Worm (Caenorhabditis elegans) whole organism, L2 larva: ENCODE results near the gene nhr-238.

ENCODE experiments used
- C34F6.9 ChIP-seq: fragments of 150-350 bp; optimal IDR thresholded peaks from 2 replicates; lab custom pipeline; 2014; ENCODE audit warnings: missing biosample characterization, missing genetic modification characterization
- R02D3.7 ChIP-seq: fragments of 150-350 bp; optimal IDR thresholded peaks from 2 replicates; lab custom pipeline; 2014; ENCODE audit warnings: missing biosample characterization, missing genetic modification characterization
- Y55F3AM.14 ChIP-seq: fragments of 200-800 bp; sonication (Bioruptor generic); optimal IDR thresholded peaks from 2 replicates; lab custom pipeline; 2018; ENCODE audit warnings: mild to moderate bottlenecking, missing genetic modification characterization, missing compliant biosample characterization
- ZK546.5 ChIP-seq: sonication (generic microtip); optimal IDR thresholded peaks from 2 replicates; lab custom pipeline; 2017; ENCODE audit warnings: missing biosample characterization, missing genetic modification characterization
- alr-1 ChIP-seq: fragments of 150-350 bp; optimal IDR thresholded peaks from 2 replicates; lab custom pipeline; 2014; ENCODE audit warnings: missing biosample characterization, missing genetic modification characterization
- blmp-1 ChIP-seq: sonication (generic microtip); optimal IDR thresholded peaks from 2 replicates; lab custom pipeline; 2017; ENCODE audit warnings: missing genetic modification characterization, mild to moderate bottlenecking, missing compliant biosample characterization, antibody characterized with exemption, moderate library complexity; ENCODE audit not compliant: insufficient read depth
- ceh-16 ChIP-seq: fragments of 150-350 bp; optimal IDR thresholded peaks from 2 replicates; lab custom pipeline; 2014; ENCODE audit warnings: missing biosample characterization, missing genetic modification characterization
- crh-2 ChIP-seq: sonication (generic microtip); optimal IDR thresholded peaks from 2 replicates; lab custom pipeline; 2017; ENCODE audit warnings: missing biosample characterization, missing genetic modification characterization
- dmd-4 ChIP-seq: sonication (generic microtip); optimal IDR thresholded peaks from 2 replicates; lab custom pipeline; 2017; ENCODE audit warnings: missing biosample characterization, missing genetic modification characterization
- elt-1 ChIP-seq: fragments of 150-350 bp; optimal IDR thresholded peaks from 2 replicates; lab custom pipeline; 2014; ENCODE audit warnings: missing biosample characterization, missing genetic modification characterization
- elt-3 ChIP-seq: sonication (generic microtip); optimal IDR thresholded peaks from 2 replicates; lab custom pipeline; 2017; ENCODE audit warnings: missing biosample characterization, missing genetic modification characterization
- fos-1 ChIP-seq: fragments of 150-350 bp; optimal IDR thresholded peaks from 2 replicates; lab custom pipeline; 2014; ENCODE audit warnings: missing biosample characterization, missing genetic modification characterization
- lin-11 ChIP-seq: fragments of 150-350 bp; sonication (generic microtip); optimal IDR thresholded peaks from 2 replicates; lab custom pipeline; 2014; ENCODE audit warnings: missing biosample characterization, missing genetic modification characterization, inconsistent platforms, mixed read lengths
- mab-5 ChIP-seq: fragments of 150-350 bp; optimal IDR thresholded peaks from 2 replicates; lab custom pipeline; 2014; ENCODE audit warnings: missing biosample characterization, missing genetic modification characterization
- mbf-1 ChIP-seq: sonication (generic microtip); optimal IDR thresholded peaks from 2 replicates; lab custom pipeline; 2017; ENCODE audit warnings: missing biosample characterization, missing genetic modification characterization
- mdl-1 ChIP-seq, 2 experiments: fragments of 150-350 bp in 1 of 2; sonication (generic microtip) in 1 of 2; optimal IDR thresholded peaks; 2 replicates each; lab custom pipeline; 2017; ENCODE audit warnings: missing biosample characterization in 2 of 2, missing genetic modification characterization in 2 of 2
- nhr-10 ChIP-seq: sonication (generic microtip); optimal IDR thresholded peaks from 2 replicates; lab custom pipeline; 2017; ENCODE audit warnings: missing biosample characterization, missing genetic modification characterization
- nhr-11 ChIP-seq: fragments of 150-350 bp; optimal IDR thresholded peaks from 2 replicates; lab custom pipeline; 2014; ENCODE audit warnings: missing biosample characterization, missing genetic modification characterization
- nhr-12 ChIP-seq: fragments of 150-350 bp; optimal IDR thresholded peaks from 2 replicates; lab custom pipeline; 2014; ENCODE audit warnings: missing biosample characterization, missing genetic modification characterization
- nhr-129 ChIP-seq: fragments of 150-350 bp; optimal IDR thresholded peaks from 2 replicates; lab custom pipeline; 2014; ENCODE audit warnings: missing biosample characterization, missing genetic modification characterization
- nhr-77 ChIP-seq: fragments of 150-350 bp; optimal IDR thresholded peaks from 2 replicates; lab custom pipeline; 2014; ENCODE audit warnings: missing biosample characterization, missing genetic modification characterization
- peb-1 ChIP-seq: fragments of 150-350 bp; optimal IDR thresholded peaks from 2 replicates; lab custom pipeline; 2014; ENCODE audit warnings: missing biosample characterization, missing genetic modification characterization
- sem-4 ChIP-seq: fragments of 150-350 bp; optimal IDR thresholded peaks from 2 replicates; lab custom pipeline; 2014; ENCODE audit warnings: missing biosample characterization, missing genetic modification reagents, missing genetic modification characterization
- skn-1 ChIP-seq: sonication (generic microtip); optimal IDR thresholded peaks from 2 replicates; lab custom pipeline; 2017; ENCODE audit warnings: missing biosample characterization, missing genetic modification characterization
- sma-9 ChIP-seq, 2 experiments: fragments of 150-350 bp in 1 of 2; sonication (generic microtip) in 1 of 2; optimal IDR thresholded peaks; 2 replicates each; lab custom pipeline; 2014 to 2016; ENCODE audit warnings: missing genetic modification characterization in 2 of 2, mild to moderate bottlenecking in 1 of 2, missing biosample characterization in 1 of 2, missing compliant biosample characterization in 1 of 2, missing genetic modification reagents in 1 of 2, moderate library complexity in 1 of 2
- unc-55 ChIP-seq: fragments of 150-350 bp; sonication (generic microtip); optimal IDR thresholded peaks from 3 replicates; lab custom pipeline; 2014; ENCODE audit warnings: missing biosample characterization, missing genetic modification reagents, missing genetic modification characterization
- unc-62 ChIP-seq: fragments of 150-350 bp; optimal IDR thresholded peaks from 2 replicates; lab custom pipeline; 2014; ENCODE audit warnings: missing biosample characterization, missing genetic modification reagents, missing genetic modification characterization
- zag-1 ChIP-seq: fragments of 150-350 bp; optimal IDR thresholded peaks from 2 replicates; lab custom pipeline; 2014; ENCODE audit warnings: missing biosample characterization, missing genetic modification characterization
- ztf-11 ChIP-seq: sonication (generic microtip); optimal IDR thresholded peaks from 2 replicates; lab custom pipeline; 2017; ENCODE audit warnings: missing biosample characterization, missing genetic modification characterization

nhr-238 gene

ce11 chrV:1586906-1587305, 42.3 kb downstream of the nhr-238 start, which contains the start of gene F16B4.6:
Gene F16B4.6, plus strand, starts transcription at chrV:1587206.
- TF ChIP-seq blmp-1 (no peak), sem-4 (no peak), nhr-129 (tag; lab: Kevin White, UChicago) (no peak), dmd-4 (tag; lab: Kevin White, UChicago) (no peak), ztf-11 (tag; lab: Kevin White, UChicago) (no peak), Y55F3AM.14 (no peak), R02D3.7 (tag; lab: Kevin White, UChicago) (no peak), elt-3 (tag; lab: Kevin White, UChicago) (no peak), ZK546.5 (tag; lab: Kevin White, UChicago) (no peak), peb-1 (tag; lab: Kevin White, UChicago) (no peak), nhr-12 (tag; lab: Kevin White, UChicago) (no peak), sma-9 (GFP tag; optimal IDR thresholded peaks at IDR 0.05; lab: Kevin White, UChicago) (no peak), sma-9 (tag; optimal IDR thresholded peaks at IDR 0.05; lab: Kevin White, UChicago) (no peak), C34F6.9 (tag; lab: Kevin White, UChicago) (no peak), mdl-1 (tag; optimal IDR thresholded peaks at IDR 0.05; lab: Kevin White, UChicago) (no peak), ceh-16 (tag; lab: Kevin White, UChicago) (no peak), unc-55 (GFP tag; lab: Kevin White, UChicago) (no peak)

ce11 chrV:1585411-1585810, 43.8 kb downstream of the nhr-238 start, which contains the start of gene F16B4.7:
Gene F16B4.7, plus strand, starts transcription at chrV:1585711.
- TF ChIP-seq peb-1 (tag; lab: Kevin White, UChicago) (no peak), unc-62 (GFP tag; lab: Kevin White, UChicago) (no peak), zag-1 (no peak), elt-3 (tag; lab: Kevin White, UChicago) (no peak), nhr-12 (tag; lab: Kevin White, UChicago) (no peak), elt-1 (tag; lab: Kevin White, UChicago) (no peak), nhr-11 (tag; lab: Kevin White, UChicago) (no peak)

- no peak for TF ChIP-seq mbf-1 (tag; lab: Kevin White, UChicago)
- no peak for TF ChIP-seq skn-1 (tag; lab: Kevin White, UChicago)
- TF ChIP-seq C34F6.9 (tag; lab: Kevin White, UChicago) = no peak
- no peak for TF ChIP-seq mab-5 (tag; lab: Kevin White, UChicago)
- no peak for TF ChIP-seq zag-1
- TF ChIP-seq unc-62 (GFP tag; lab: Kevin White, UChicago) = no peak
- no peak for TF ChIP-seq lin-11 (tag; lab: Kevin White, UChicago)
- no peak for TF ChIP-seq nhr-77
- TF ChIP-seq nhr-10 = no peak
- TF ChIP-seq crh-2 (tag; lab: Kevin White, UChicago) = no peak
- no peak for TF ChIP-seq peb-1 (tag; lab: Kevin White, UChicago)
- no peak for TF ChIP-seq fos-1 (tag; lab: Kevin White, UChicago)
- no peak for TF ChIP-seq sem-4
- TF ChIP-seq blmp-1 = no peak
These were observed 46.0 kb downstream of the nhr-238 start for ce11 chrV:1583242-1583641.

ce11 chrV:1579790-1580189, 49.4 kb downstream of the nhr-238 start:
- TF ChIP-seq ceh-16 (tag; lab: Kevin White, UChicago) (peak; percentile 74), dmd-4 (tag; lab: Kevin White, UChicago) (no peak)

ce11 chrV:1578572-1579230, 50.5 kb downstream of the nhr-238 start:
- TF ChIP-seq ceh-16 (tag; lab: Kevin White, UChicago) = peak; percentile 53
- TF ChIP-seq alr-1 (tag; lab: Kevin White, UChicago) = no peak
